Worm (Caenorhabditis elegans): ENCODE measurements around the gene C23F12.9.

- no peak for TF ChIP-seq cog-1 (tag; optimal IDR thresholded peaks at IDR 0.05)
- no peak for TF ChIP-seq flt-1 (GFP tag; IDR thresholded peaks at IDR 0.05)
- TF ChIP-seq ref-1 (GFP tag; conservative IDR thresholded peaks at IDR 0.05): no peak
- no peak for TF ChIP-seq ztf-29 (GFP tag; IDR thresholded peaks at IDR 0.05)
These were observed 21.6 kb upstream of the C23F12.9 start for ce11 chrX:9372221-9372620.
